Worm (Caenorhabditis elegans) whole organism, L4/young adult: ENCODE data around the gene F14F9.8.

ENCODE experiments used
- W03F9.2 ChIP-seq: fragments of 150-350 bp; optimal IDR thresholded peaks from 2 replicates; lab custom pipeline; 2014; ENCODE audit warnings: missing biosample characterization, missing genetic modification characterization
- dao-5 ChIP-seq: sonication (generic microtip); optimal IDR thresholded peaks from 2 replicates; lab custom pipeline; 2016; ENCODE audit warnings: missing genotype, missing genetic modification characterization, moderate library complexity, missing compliant biosample characterization
- him-1 ChIP-seq: sonication (generic microtip); optimal IDR thresholded peaks from 2 replicates; lab custom pipeline; 2016; ENCODE audit warnings: missing genotype, missing genetic modification reagents, missing genetic modification characterization, missing compliant biosample characterization

DNA sequence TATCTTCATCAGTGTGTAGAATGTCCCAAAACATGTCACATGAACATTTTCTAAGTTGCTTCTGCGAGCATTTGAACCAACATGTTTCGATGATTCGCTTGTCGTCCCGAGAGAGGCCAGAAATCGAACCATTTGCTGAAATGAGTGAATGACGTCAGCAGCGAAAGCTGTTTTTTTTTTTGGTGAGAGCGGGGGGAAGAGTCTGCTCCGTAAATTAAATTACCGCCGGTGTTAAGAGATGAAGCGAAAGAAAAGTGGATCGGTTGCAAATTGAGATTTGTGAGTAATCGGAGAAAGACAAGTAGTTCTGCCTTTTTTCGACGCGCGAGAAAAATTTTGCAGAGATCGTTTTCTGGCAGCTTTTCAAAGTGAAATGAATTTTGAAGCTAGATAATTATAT is 41.8 kb upstream of the F14F9.8 start:
- TF ChIP-seq him-1 (tag; lab: Kevin White, UChicago), result no peak
- no peak for TF ChIP-seq W03F9.2 (tag; lab: Kevin White, UChicago)
- no peak for TF ChIP-seq dao-5 (tag; lab: Kevin White, UChicago)
